Fruit fly (Drosophila melanogaster): ENCODE measurements around the gene CG13606.

- TF ChIP-seq Hr38 (GFP tag; optimal IDR thresholded peaks at IDR 0.05) (no peak), lz (GFP tag; optimal IDR thresholded peaks at IDR 0.05) (peak; percentile 76), Eip93F (GFP tag; optimal IDR thresholded peaks at IDR 0.05) (no peak), dac (GFP tag; optimal IDR thresholded peaks at IDR 0.05) (no peak), CG31627 (GFP tag; optimal IDR thresholded peaks at IDR 0.05) (peak; percentile 42), CG3032 (tag; optimal IDR thresholded peaks at IDR 0.05) (peak; percentile 64), Sox102F (GFP tag; optimal IDR thresholded peaks at IDR 0.05) (no peak), CG10631 (GFP tag; optimal IDR thresholded peaks at IDR 0.05) (peak; percentile 69)
Measured at dm6 chr3R:24163556-24164022, 8.8 kb upstream of the CG13606 start, which contains the start of gene Apc2.
